Worm (Caenorhabditis elegans): ENCODE data around the gene lido-10.

lido-10 gene

DNA sequence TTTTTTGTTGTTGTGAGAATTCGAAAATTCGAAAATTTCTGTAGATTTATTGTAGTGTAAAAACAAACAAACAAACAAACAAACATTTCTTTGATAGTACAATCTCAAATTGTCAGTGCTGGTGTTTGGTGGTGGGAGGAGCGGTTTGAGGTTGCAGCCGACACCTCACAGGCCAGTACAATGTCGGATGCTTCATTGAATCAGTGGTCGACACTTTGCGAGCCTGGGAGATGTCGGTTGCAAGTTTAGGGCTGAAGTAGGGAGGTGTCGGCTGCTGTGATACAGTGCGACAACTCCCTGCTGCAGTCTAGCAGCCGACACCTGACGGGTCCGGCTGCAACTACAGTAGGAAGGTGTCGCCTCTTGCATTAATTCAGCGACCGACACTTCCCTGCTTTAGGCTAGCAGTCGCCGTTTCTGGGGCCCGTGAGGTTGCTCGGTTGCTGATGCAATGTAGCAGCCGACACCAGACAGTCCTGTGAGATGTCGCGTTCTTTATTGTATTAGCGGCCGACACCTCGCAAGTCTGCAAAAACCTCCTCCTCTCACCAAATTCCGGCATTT, 16.3 kb upstream of the lido-10 start (continued):
- TF ChIP-seq hlh-30 (tag; optimal IDR thresholded peaks at IDR 0.05; ENCODE audit: insufficient read depth), result no peak
- no peak for TF ChIP-seq php-3 (GFP tag; IDR thresholded peaks at IDR 0.05)
- no peak for TF ChIP-seq unc-62 (GFP tag; optimal IDR thresholded peaks at IDR 0.05 in 1 of 2)
- TF ChIP-seq unc-62 (tag; optimal IDR thresholded peaks at IDR 0.05), result no peak
- TF ChIP-seq zag-1 (tag; optimal IDR thresholded peaks at IDR 0.05), result no peak

DNA sequence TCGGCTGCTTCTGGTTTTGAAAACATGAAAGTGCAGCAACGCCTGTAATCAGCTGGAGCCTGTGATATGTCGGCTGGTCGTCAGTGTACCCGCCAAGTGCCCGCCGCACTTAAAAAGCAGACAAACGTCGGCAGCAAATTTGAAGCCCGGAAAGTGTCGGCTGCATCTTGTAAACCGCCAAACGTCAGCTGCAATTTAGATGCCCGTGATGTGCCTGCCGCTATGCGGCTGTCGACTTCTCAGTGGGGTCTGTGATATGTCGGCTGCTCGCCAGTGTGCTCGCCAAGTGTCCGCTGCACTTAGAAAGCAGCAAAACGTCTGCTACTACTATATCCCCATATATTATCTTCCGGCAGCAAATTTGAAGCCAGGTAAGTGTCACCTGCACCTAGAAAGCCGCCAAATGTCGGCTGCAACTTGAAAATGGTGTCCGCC, 15.2 kb upstream of the lido-10 start:
- TF ChIP-seq dmd-8 (GFP tag; IDR thresholded peaks at IDR 0.05) (no peak), hlh-11 (tag; optimal IDR thresholded peaks at IDR 0.05) (peak; percentile 38), ceh-20 (GFP tag; IDR thresholded peaks at IDR 0.05) (no peak), Y5F2A.4 (GFP tag; optimal IDR thresholded peaks at IDR 0.05) (no peak), ceh-82 (tag; optimal IDR thresholded peaks at IDR 0.05) (no peak), mdl-1 (tag; optimal IDR thresholded peaks at IDR 0.05) (no peak), nhr-76 (tag; optimal IDR thresholded peaks at IDR 0.05) (no peak), aha-1 (tag) (peak; percentile 72), hmg-1.1 (GFP tag; IDR thresholded peaks at IDR 0.05) (peak; percentile 41; the same call in 1 of the 2 replicates), arid-1 (GFP tag; conservative IDR thresholded peaks at IDR 0.05) (no peak), zfp-3 (GFP tag; conservative IDR thresholded peaks at IDR 0.05) (0 out of 2 replicates have a peak, but pooled peaks have one; percentile 53), jun-1 (tag; optimal IDR thresholded peaks at IDR 0.05) (no peak), gei-8 (GFP tag; optimal IDR thresholded peaks at IDR 0.05) (no peak), nhr-237 (tag; optimal IDR thresholded peaks at IDR 0.05) (no peak), nhr-6 (tag; optimal IDR thresholded peaks at IDR 0.05) (no peak), mep-1 (tag; optimal IDR thresholded peaks at IDR 0.05) (peak; percentile 14), F10B5.3 (tag; optimal IDR thresholded peaks at IDR 0.05) (no peak), nhr-111 (GFP tag; optimal IDR thresholded peaks at IDR 0.05) (peak; percentile 12), nhr-102 (tag; optimal IDR thresholded peaks at IDR 0.05) (no peak), tra-1 (GFP tag; IDR thresholded peaks at IDR 0.05) (no peak), pqm-1 (tag; optimal IDR thresholded peaks at IDR 0.05) (no peak), ceh-28 (tag; optimal IDR thresholded peaks at IDR 0.05) (no peak), lin-29 (GFP tag; IDR thresholded peaks at IDR 0.05) (no peak), ces-1 (GFP tag; optimal IDR thresholded peaks at IDR 0.05) (no peak), aly-2 (tag; optimal IDR thresholded peaks at IDR 0.05) (no peak), cey-2 (tag; optimal IDR thresholded peaks at IDR 0.05; ENCODE audit: borderline replicate concordance, insufficient read depth) (no peak), saeg-2 (GFP tag; IDR thresholded peaks at IDR 0.05) (no peak), vab-7 (GFP tag; IDR thresholded peaks at IDR 0.05) (no peak), R02D3.7 (tag; optimal IDR thresholded peaks at IDR 0.05) (no peak), unc-39 (tag; optimal IDR thresholded peaks at IDR 0.05) (no peak), spr-1 (tag; optimal IDR thresholded peaks at IDR 0.05) (no peak), madf-9 (GFP tag; conservative IDR thresholded peaks at IDR 0.05) (no peak), lin-1 (GFP tag; IDR thresholded peaks at IDR 0.05) (no peak), daf-16 (GFP tag; optimal IDR thresholded peaks at IDR 0.05) (no peak), daf-16 (tag; optimal IDR thresholded peaks at IDR 0.05) (no peak), hlh-30 (tag; optimal IDR thresholded peaks at IDR 0.05; ENCODE audit: insufficient read depth) (no peak), Y75B8A.6 (GFP tag; IDR thresholded peaks at IDR 0.05) (no peak), lin-15B (tag; optimal IDR thresholded peaks at IDR 0.05) (no peak), zip-11 (GFP tag; IDR thresholded peaks at IDR 0.05) (no peak), Y48G9A.11 (GFP tag; IDR thresholded peaks at IDR 0.05) (no peak), fos-1 (tag; optimal IDR thresholded peaks at IDR 0.05) (no peak), nhr-48 (tag; optimal IDR thresholded peaks at IDR 0.05) (no peak), lin-13 (GFP tag; optimal IDR thresholded peaks at IDR 0.05) (peak; percentile 14), snpc-4 (tag; optimal IDR thresholded peaks at IDR 0.05) (peak; percentile 46), php-3 (GFP tag; IDR thresholded peaks at IDR 0.05) (0 out of 2 replicates have a peak, but pooled peaks have one; percentile 17), skn-1 (tag; optimal IDR thresholded peaks at IDR 0.05) (no peak), ZK546.5 (tag; optimal IDR thresholded peaks at IDR 0.05) (no peak)
